Worm (Caenorhabditis elegans) whole organism, L2 larva: Measurements from ENCODE around the gene str-208.

Experiments used
- ama-1 ChIP-seq: fragments of 150-350 bp; optimal IDR thresholded peaks from 2 replicates; lab custom pipeline; 2018; ENCODE audit warnings: inconsistent platforms
- mdl-1 ChIP-seq, 2 experiments: fragments of 150-350 bp in 1 of 2; sonication (generic microtip) in 1 of 2; optimal IDR thresholded peaks; 2 replicates each; lab custom pipeline; 2017; ENCODE audit warnings: missing biosample characterization in 2 of 2, missing genetic modification characterization in 2 of 2
- nhr-237 ChIP-seq: fragments of 150-350 bp; optimal IDR thresholded peaks from 2 replicates; lab custom pipeline; 2014; ENCODE audit warnings: missing biosample characterization, missing genetic modification characterization

- TF ChIP-seq mdl-1 (tag; optimal IDR thresholded peaks at IDR 0.05; lab: Kevin White, UChicago), result no peak
- TF ChIP-seq ama-1 (lab: Kevin White, UChicago), result no peak
- no peak for TF ChIP-seq nhr-237 (tag; lab: Kevin White, UChicago)
Observed at ce11 chrV:4964671-4965420, 8.2 kb downstream of the str-208 start.
